Fruit fly (Drosophila melanogaster): ENCODE results near the gene CG2258.
A peak's percentile ranks its signal among the peaks of the same experiment; 100 is the strongest.

The CG2258 gene

DNA sequence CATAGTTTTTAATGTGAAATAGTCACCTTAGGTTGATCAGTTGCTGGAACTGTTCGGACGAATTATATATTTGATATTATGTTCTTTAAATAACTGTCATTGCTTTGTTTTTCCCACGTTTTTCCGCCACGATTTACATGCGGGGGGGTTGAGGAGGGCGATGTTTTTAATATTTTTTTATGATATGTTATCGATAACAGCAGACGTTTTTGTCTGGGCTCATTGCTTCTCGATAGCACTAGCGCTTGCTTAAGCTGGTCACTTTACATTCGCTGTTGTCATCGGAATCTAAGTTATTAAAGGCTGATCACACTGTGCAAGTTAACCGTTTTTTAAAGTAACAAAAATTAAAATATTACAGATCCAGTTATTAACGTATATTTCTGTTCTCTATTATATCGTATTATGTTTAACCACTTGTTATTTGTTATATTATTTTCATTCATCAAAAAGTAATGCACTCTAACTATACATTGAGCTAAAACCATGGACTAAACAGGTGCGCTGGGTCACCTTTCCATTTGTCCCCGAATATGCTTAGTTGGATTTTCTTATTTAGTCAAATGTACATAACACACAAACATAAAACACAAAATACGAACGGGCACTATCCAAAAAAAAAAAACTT is 26.5 kb downstream of the CG2258 start, which contains the start of the genes Upf2 and CG1571 (continued):
- TF ChIP-seq dysf (GFP tag; IDR thresholded peaks at IDR 0.05) (no peak), wek (GFP tag; optimal IDR thresholded peaks at IDR 0.05) (no peak), unpg (GFP tag; optimal IDR thresholded peaks at IDR 0.05) (no peak), CG4282 (GFP tag; optimal IDR thresholded peaks at IDR 0.05) (no peak)

- TF ChIP-seq CG7786 (GFP tag; optimal IDR thresholded peaks at IDR 0.05): no peak
- no peak for TF ChIP-seq wor (GFP tag; IDR thresholded peaks at IDR 0.05)
- TF ChIP-seq nmo (GFP tag; optimal IDR thresholded peaks at IDR 0.05): no peak
- TF ChIP-seq CG34376 (GFP tag; optimal IDR thresholded peaks at IDR 0.05): peak; percentile 22
- TF ChIP-seq CG17359 (tag; optimal IDR thresholded peaks at IDR 0.05): peak; percentile 36
- no peak for TF ChIP-seq Lim3 (GFP tag; IDR thresholded peaks at IDR 0.05)
- no peak for TF ChIP-seq CG30431 (GFP tag; optimal IDR thresholded peaks at IDR 0.05)
- TF ChIP-seq cad (GFP tag; optimal IDR thresholded peaks at IDR 0.05): no peak
- no peak for TF ChIP-seq CG1832 (GFP tag; optimal IDR thresholded peaks at IDR 0.05)
- TF ChIP-seq CG8924 (tag; optimal IDR thresholded peaks at IDR 0.05): peak; percentile 4
- no peak for TF ChIP-seq br (optimal IDR thresholded peaks at IDR 0.05)
- peak; percentile 53 for TF ChIP-seq Drgx (GFP tag; IDR thresholded peaks at IDR 0.05)
- TF ChIP-seq CG6689 (GFP tag; IDR thresholded peaks at IDR 0.05): no peak
- peak in 1 of 2 experiments; percentile 96 for TF ChIP-seq Eip74EF (GFP tag; optimal IDR thresholded peaks at IDR 0.05)
- 0 out of 3 replicates have a peak, but pooled peaks have one; percentile 25 for TF ChIP-seq otp (GFP tag; IDR thresholded peaks at IDR 0.05)
- TF ChIP-seq zen (tag; optimal IDR thresholded peaks at IDR 0.05): peak; percentile 10
- TF ChIP-seq dan (GFP tag; IDR thresholded peaks at IDR 0.05): no peak
- TF ChIP-seq NfI (GFP tag; optimal IDR thresholded peaks at IDR 0.05): no peak
- peak; percentile 31 for TF ChIP-seq sqz (GFP tag; optimal IDR thresholded peaks at IDR 0.05)
- no peak for TF ChIP-seq exex (tag; optimal IDR thresholded peaks at IDR 0.05)
- TF ChIP-seq chinmo (GFP tag; IDR thresholded peaks at IDR 0.05; ENCODE audit: partially characterized antibody): 0 out of 4 replicates have a peak, but pooled peaks have one; percentile 17
- TF ChIP-seq CG2875 (GFP tag; optimal IDR thresholded peaks at IDR 0.05): no peak
- TF ChIP-seq cg (GFP tag; optimal IDR thresholded peaks at IDR 0.05): peak; percentile 63
- peak; percentile 91 for TF ChIP-seq CG11696 (GFP tag; IDR thresholded peaks at IDR 0.05)
- no peak for TF ChIP-seq CG9817 (tag; optimal IDR thresholded peaks at IDR 0.05)
- no peak for TF ChIP-seq Hand (GFP tag; optimal IDR thresholded peaks at IDR 0.05)
- no peak for TF ChIP-seq lov (optimal IDR thresholded peaks at IDR 0.05)
- TF ChIP-seq lov (GFP tag; IDR thresholded peaks at IDR 0.05): no peak
- TF ChIP-seq Aef1 (GFP tag; IDR thresholded peaks at IDR 0.05): peak; percentile 83
- no peak for TF ChIP-seq wdn (GFP tag; IDR thresholded peaks at IDR 0.05)
- peak in 1 of 2 experiments; percentile 58 for TF ChIP-seq crp (GFP tag; optimal IDR thresholded peaks at IDR 0.05)
- TF ChIP-seq fd3F (GFP tag; optimal IDR thresholded peaks at IDR 0.05): no peak
- TF ChIP-seq CG10979 (tag; optimal IDR thresholded peaks at IDR 0.05): no peak
- TF ChIP-seq CG6175 (GFP tag; IDR thresholded peaks at IDR 0.05): no peak
- TF ChIP-seq CG34422 (GFP tag; IDR thresholded peaks at IDR 0.05): peak; percentile 39; the same call in 1 of the 3 replicates
- TF ChIP-seq bsh (GFP tag; optimal IDR thresholded peaks at IDR 0.05): peak in 1 of 2 experiments; percentile 63
- no peak for TF ChIP-seq vvl (GFP tag; IDR thresholded peaks at IDR 0.05)
- peak; percentile 5 for TF ChIP-seq CG9437 (GFP tag; optimal IDR thresholded peaks at IDR 0.05)
- no peak for TF ChIP-seq CG10209 (GFP tag; optimal IDR thresholded peaks at IDR 0.05)
- TF ChIP-seq chm (GFP tag; IDR thresholded peaks at IDR 0.05): 0 out of 2 replicates have a peak, but pooled peaks have one; percentile 22
- TF ChIP-seq ase (GFP tag; IDR thresholded peaks at IDR 0.05): no peak
- peak; percentile 5 for TF ChIP-seq dm (GFP tag; optimal IDR thresholded peaks at IDR 0.05)
- no peak for TF ChIP-seq pan (optimal IDR thresholded peaks at IDR 0.05)
- TF ChIP-seq pan (GFP tag; optimal IDR thresholded peaks at IDR 0.05 in 1 of 2, IDR thresholded peaks at IDR 0.05 in 1 of 2): peak in 1 of 2 experiments; percentile 18
Observed at dm6 chrX:8063223-8063674, 38.6 kb downstream of the CG2258 start.

All from whole organism, embryonic.